Worm (Caenorhabditis elegans): ENCODE results near the gene lact-8.

Gene lact-8

ce11 chrV:11046730-11047129 is 46.7 kb downstream of the lact-8 start, which contains the start of gene dhs-18:
TSS of gene dhs-18 (minus strand) at chrV:11046833.
- TF ChIP-seq madf-10 (tag; optimal IDR thresholded peaks at IDR 0.05) (no peak), nhr-80 (tag; optimal IDR thresholded peaks at IDR 0.05) (peak; percentile 14)

- TF ChIP-seq lag-1 (GFP tag; IDR thresholded peaks at IDR 0.05) (no peak), F10E7.11 (tag; optimal IDR thresholded peaks at IDR 0.05) (no peak), somi-1 (GFP tag; optimal IDR thresholded peaks at IDR 0.05) (no peak), F57C9.4 (tag; optimal IDR thresholded peaks at IDR 0.05) (no peak), tbp1 (GFP tag; optimal IDR thresholded peaks at IDR 0.05) (no peak), egrh-3 (GFP tag; IDR thresholded peaks at IDR 0.05) (no peak)
Observed at ce11 chrV:11043767-11044166, 49.6 kb downstream of the lact-8 start, which contains the start of gene C45B11.6. TSS of gene C45B11.6 (plus strand) at chrV:11044067.

ce11 chrV:11042538-11042937 is 50.9 kb downstream of the lact-8 start, which contains the start of gene C45B11.2:
TSS of gene C45B11.2 (plus strand) at chrV:11042710.
- TF ChIP-seq ZK185.1 (tag; optimal IDR thresholded peaks at IDR 0.05; ENCODE audit: poor library complexity, severe bottlenecking) (no peak), cebp-1 (GFP tag; IDR thresholded peaks at IDR 0.05) (0 out of 2 replicates have a peak, but pooled peaks have one; percentile 35), cebp-1 (tag; optimal IDR thresholded peaks at IDR 0.05) (peak; percentile 83), madf-3 (GFP tag; IDR thresholded peaks at IDR 0.05) (no peak), nhr-80 (tag; optimal IDR thresholded peaks at IDR 0.05) (peak; percentile 7), ccch-3 (GFP tag; optimal IDR thresholded peaks at IDR 0.05) (no peak), ztf-18 (tag; optimal IDR thresholded peaks at IDR 0.05) (no peak), K11D2.4 (GFP tag; IDR thresholded peaks at IDR 0.05) (no peak), fkh-3 (tag; optimal IDR thresholded peaks at IDR 0.05) (no peak), egrh-3 (GFP tag; IDR thresholded peaks at IDR 0.05) (no peak), tlf-1 (GFP tag; optimal IDR thresholded peaks at IDR 0.05) (no peak), F33H1.4 (GFP tag; IDR thresholded peaks at IDR 0.05) (no peak)

ce11 chrV:11041499-11041898 is 51.9 kb downstream of the lact-8 start, which contains the start of gene C45B11.5:
TSS of gene C45B11.5 (plus strand) at chrV:11041799.
- TF ChIP-seq him-1 (tag; optimal IDR thresholded peaks at IDR 0.05), result no peak
- TF ChIP-seq ceh-27 (GFP tag; optimal IDR thresholded peaks at IDR 0.05), result no peak
- TF ChIP-seq zfh-2 (GFP tag; conservative IDR thresholded peaks at IDR 0.05), result no peak
- no peak for TF ChIP-seq nhr-80 (tag; optimal IDR thresholded peaks at IDR 0.05)
- TF ChIP-seq ztf-22 (GFP tag; optimal IDR thresholded peaks at IDR 0.05), result no peak
- TF ChIP-seq tlf-1 (GFP tag; optimal IDR thresholded peaks at IDR 0.05), result no peak
- TF ChIP-seq ceh-40 (GFP tag; IDR thresholded peaks at IDR 0.05), result no peak
- TF ChIP-seq sea-2 (GFP tag; IDR thresholded peaks at IDR 0.05), result no peak
- no peak for TF ChIP-seq pbrm-1 (GFP tag; IDR thresholded peaks at IDR 0.05)
- no peak for TF ChIP-seq tbp1 (GFP tag; optimal IDR thresholded peaks at IDR 0.05)
